Fruit fly (Drosophila melanogaster) S2 (cell line): ENCODE data around the gene CG17929.

ENCODE experiments used
- CG8478 ChIP-seq: fragments of >200 bp; optimal IDR thresholded peaks from 2 replicates; lab custom pipeline; 2018
- CTCF ChIP-seq, 2 experiments: fragments of >200 bp; optimal IDR thresholded peaks; 2 replicates each; lab custom pipeline; 2018

DNA sequence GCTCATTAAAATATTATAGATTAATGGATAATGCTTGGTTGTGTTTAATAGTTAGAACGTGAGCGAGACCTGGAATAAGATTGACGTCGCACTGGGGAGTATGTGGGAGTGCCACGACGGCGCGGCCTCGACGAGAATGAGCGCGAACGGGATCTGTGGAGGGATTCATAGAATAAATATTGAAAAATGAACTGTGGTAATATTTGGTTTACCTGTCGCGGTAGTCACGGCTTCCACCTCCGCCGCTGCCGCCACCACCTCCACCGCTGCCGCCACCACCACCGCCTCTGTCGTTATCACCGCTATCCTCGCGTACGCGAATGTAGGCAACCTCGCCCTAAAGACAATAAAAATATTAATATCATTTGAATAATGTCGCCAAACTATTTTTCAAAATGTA is 15.3 kb downstream of the CG17929 start:
- no peak for TF ChIP-seq CTCF (optimal IDR thresholded peaks at IDR 0.05; lab: Kevin White, UChicago)
- TF ChIP-seq CG8478 (lab: Kevin White, UChicago): no peak
